Worm (Caenorhabditis elegans) whole organism, L1 larva: Measurements from ENCODE around the gene C18D11.6.

Experiments used
- ceh-82 ChIP-seq, 3 experiments: fragments of 150-350 bp in 1 of 3; sonication (generic microtip) in 2 of 3; optimal IDR thresholded peaks; 2 replicates each; lab custom pipeline; 2014 to 2017; ENCODE audit warnings: missing biosample characterization in 3 of 3, missing genetic modification characterization in 3 of 3
- lsy-2 ChIP-seq, 2 experiments: fragments of 150-350 bp; optimal IDR thresholded peaks; 2 replicates each; lab custom pipeline; 2014; ENCODE audit warnings: missing biosample characterization in 2 of 2, missing genetic modification characterization in 2 of 2
- unc-62 ChIP-seq: fragments of 150-350 bp; optimal IDR thresholded peaks from 2 replicates; lab custom pipeline; 2014; ENCODE audit warnings: missing biosample characterization, missing genetic modification reagents, missing genetic modification characterization
- zag-1 ChIP-seq: fragments of 150-350 bp; optimal IDR thresholded peaks from 2 replicates; lab custom pipeline; 2014; ENCODE audit warnings: missing biosample characterization, missing genetic modification characterization

- no peak for TF ChIP-seq zag-1 (tag; lab: Kevin White, UChicago)
- TF ChIP-seq lsy-2 (tag; optimal IDR thresholded peaks at IDR 0.05; lab: Kevin White, UChicago), result no peak
- no peak for TF ChIP-seq ceh-82 (tag; optimal IDR thresholded peaks at IDR 0.05; lab: Kevin White, UChicago)
- no peak for TF ChIP-seq unc-62 (GFP tag; lab: Kevin White, UChicago)
Observed at ce11 chrIII:11808818-11809217, 1.5 kb upstream of the C18D11.6 start, which contains the start of gene C18D11.9.
